Fruit fly (Drosophila melanogaster): ENCODE data around the gene hoe2.

The hoe2 gene

DNA sequence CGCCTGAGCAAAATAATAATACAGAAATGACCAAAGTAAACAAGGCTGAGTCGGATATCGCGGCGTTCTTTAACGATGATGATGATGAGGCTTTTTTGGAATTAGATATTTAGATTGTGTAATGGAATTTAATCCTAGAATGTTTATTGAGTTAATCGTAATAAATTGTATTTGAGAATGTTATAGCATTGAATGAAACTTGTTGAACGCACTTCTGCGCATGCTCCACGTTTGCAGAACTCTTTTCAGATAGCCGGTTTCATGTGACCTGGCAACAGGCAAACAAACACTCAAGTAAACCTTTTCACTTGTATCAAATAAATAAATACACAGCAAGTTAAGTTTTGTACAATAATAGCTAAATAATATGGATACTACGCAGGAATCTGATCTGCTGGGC lies 21.9 kb upstream of the hoe2 start, which contains the start of gene CG34124:
TSS of gene CG34124 (plus strand) at position 301 of the 400 bp plus-strand sequence.
- no peak for TF ChIP-seq psq (optimal IDR thresholded peaks at IDR 0.05)
- no peak for TF ChIP-seq EcR (GFP tag; optimal IDR thresholded peaks at IDR 0.05)
- no peak for TF ChIP-seq pan (optimal IDR thresholded peaks at IDR 0.05)
- TF ChIP-seq Dll (optimal IDR thresholded peaks at IDR 0.05): no peak
- no peak for TF ChIP-seq usp (GFP tag; optimal IDR thresholded peaks at IDR 0.05)
- no peak for TF ChIP-seq CG8478 (optimal IDR thresholded peaks at IDR 0.05)

DNA sequence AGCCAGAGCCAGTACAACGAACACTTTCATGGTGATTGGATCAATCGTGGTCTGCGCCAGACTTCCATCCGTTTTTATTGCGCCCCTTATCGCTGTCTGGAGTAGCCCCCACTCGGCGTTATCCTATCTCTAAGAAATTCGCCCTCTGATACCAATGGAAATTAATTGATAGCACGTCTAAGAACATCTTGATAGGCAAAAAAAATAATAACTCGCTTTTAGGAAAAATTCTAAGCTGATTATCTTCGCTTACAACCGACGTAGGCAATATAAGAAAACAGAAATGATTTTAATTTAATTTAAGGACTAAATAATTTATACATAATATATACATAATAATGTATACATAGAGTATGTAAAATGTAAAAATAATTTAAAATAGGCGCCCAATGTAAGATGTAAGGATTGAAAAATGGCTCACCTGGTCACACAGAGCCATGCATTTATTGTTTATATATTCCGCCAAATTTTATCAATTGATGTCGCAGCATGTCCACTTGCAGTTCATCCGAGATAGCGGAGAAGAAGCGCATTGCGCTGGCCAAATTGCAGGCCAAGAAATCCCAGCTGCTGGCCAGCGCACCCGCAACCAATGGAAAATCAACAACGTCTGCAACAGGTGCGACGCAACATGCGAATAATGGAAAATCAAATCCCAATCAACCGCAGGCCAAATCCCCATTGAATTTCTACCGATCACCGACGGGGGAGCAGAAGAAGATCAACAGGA lies 19.0 kb upstream of the hoe2 start, which contains the start of the genes Jon25Bi and Marcal1:
TSS of gene Jon25Bi (minus strand) at position 51 of the 730 bp plus-strand sequence.
TSS of gene Marcal1 (plus strand) at position 416 of the 730 bp plus-strand sequence.
- TF ChIP-seq pan (optimal IDR thresholded peaks at IDR 0.05) (no peak), EcR (GFP tag; optimal IDR thresholded peaks at IDR 0.05) (no peak), usp (GFP tag; optimal IDR thresholded peaks at IDR 0.05) (no peak), Dll (optimal IDR thresholded peaks at IDR 0.05) (no peak), psq (optimal IDR thresholded peaks at IDR 0.05) (no peak), CG8478 (optimal IDR thresholded peaks at IDR 0.05) (no peak)

DNA sequence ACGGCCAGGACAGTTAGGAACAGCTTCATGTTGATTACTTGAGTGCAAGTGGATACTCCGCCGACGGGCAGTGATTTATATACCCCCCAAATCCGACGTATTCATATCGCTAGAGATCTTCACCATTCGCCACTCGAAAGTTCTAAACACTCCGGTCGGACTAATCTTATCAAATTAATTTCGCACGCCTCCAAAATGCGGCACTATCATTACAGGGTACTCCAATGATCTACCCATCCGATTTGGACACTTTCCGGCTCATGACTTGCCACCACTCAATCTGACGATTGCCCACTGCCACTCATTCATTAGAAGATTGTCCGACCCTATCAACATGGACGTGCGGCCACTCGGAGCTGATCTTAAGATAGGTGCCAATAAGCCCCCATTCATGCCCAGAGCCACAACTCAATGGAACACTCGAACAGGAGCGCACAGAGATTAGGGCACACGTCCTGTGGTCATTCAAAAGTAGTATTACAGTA lies 16.9 kb upstream of the hoe2 start, which contains the start of gene Jon25Bii:
TSS of gene Jon25Bii (minus strand) at position 51 of the 485 bp plus-strand sequence.
- TF ChIP-seq usp (GFP tag; optimal IDR thresholded peaks at IDR 0.05): no peak
- TF ChIP-seq CG8478 (optimal IDR thresholded peaks at IDR 0.05): no peak
- TF ChIP-seq pan (optimal IDR thresholded peaks at IDR 0.05): no peak
- no peak for TF ChIP-seq Dll (optimal IDR thresholded peaks at IDR 0.05)
- TF ChIP-seq EcR (GFP tag; optimal IDR thresholded peaks at IDR 0.05): no peak

DNA sequence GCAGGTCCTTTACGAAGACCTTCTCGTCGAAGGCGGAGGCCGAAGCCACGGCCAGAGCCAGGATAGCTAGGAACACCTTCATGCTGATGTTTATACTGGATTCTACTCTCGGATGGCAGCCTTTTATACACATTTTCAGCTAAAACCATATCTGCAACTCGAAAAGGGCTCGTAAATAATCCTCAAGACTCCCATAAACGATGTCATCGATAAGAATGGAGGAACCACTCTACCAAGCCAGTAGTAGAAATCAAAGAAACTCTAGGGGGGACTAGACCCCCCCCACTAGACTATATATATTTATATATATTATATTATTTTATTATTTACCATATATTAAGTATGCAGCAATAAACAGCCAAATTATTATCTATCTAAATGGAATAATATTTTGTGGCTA lies 14.4 kb upstream of the hoe2 start, which contains the start of gene Jon25Biii:
TSS of gene Jon25Biii (minus strand) at position 101 of the 400 bp plus-strand sequence.
- TF ChIP-seq usp (GFP tag; optimal IDR thresholded peaks at IDR 0.05): no peak
- no peak for TF ChIP-seq pan (optimal IDR thresholded peaks at IDR 0.05)
- no peak for TF ChIP-seq CG8478 (optimal IDR thresholded peaks at IDR 0.05)
- TF ChIP-seq EcR (GFP tag; optimal IDR thresholded peaks at IDR 0.05): no peak
- TF ChIP-seq Dll (optimal IDR thresholded peaks at IDR 0.05): no peak
- no peak for TF ChIP-seq psq (optimal IDR thresholded peaks at IDR 0.05)

DNA sequence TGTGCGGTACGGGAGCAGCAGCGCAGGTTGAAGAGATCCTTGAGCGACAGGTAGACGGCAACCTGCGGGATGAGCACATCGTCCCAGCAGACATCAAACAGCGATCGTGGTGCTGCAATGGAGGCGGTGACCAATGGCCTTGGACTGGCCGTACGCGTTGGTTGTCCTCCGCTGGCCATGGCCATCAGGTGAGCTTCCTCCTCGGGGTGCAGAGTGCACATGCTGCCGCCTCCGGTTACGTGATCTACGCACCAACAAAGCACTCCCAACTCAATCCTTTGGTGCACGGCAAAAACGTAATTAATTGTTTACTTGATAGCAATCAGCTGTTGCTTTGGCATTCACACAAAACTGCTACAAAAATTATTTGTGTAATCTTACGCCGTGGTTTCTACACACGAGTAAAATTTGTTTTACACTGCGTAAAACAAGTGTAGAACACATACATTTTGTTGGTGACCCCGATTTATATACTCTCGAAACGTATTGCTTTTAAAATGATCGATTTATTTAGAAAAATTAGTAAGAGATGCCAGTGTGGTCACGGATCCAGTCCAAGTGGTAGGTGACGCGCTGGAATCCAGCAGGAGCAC lies 13.3 kb upstream of the hoe2 start, which contains the start of gene jet:
TSS of gene jet (minus strand) at position 332 of the 593 bp plus-strand sequence.
- TF ChIP-seq pan (optimal IDR thresholded peaks at IDR 0.05) (no peak), usp (GFP tag; optimal IDR thresholded peaks at IDR 0.05) (no peak), Dll (optimal IDR thresholded peaks at IDR 0.05) (no peak), EcR (GFP tag; optimal IDR thresholded peaks at IDR 0.05) (no peak)

DNA sequence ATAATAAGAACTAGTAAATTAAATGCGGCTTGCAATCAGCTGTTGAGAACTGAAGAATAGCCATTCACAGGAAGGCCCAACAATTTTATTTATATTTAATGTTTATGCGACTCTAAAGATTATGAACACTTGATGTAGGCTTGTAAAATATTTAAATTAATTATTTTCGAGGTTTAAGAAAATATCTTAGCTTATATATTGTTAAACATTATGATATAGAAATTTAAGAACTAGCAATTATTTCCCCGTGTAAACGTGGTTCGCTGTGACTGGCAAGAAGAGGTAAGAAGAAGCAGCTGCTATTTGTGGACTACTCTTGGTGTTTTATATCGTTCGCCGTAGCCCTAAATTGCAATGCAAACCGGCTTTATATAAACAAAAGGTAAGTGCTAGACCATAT lies 9.1 kb upstream of the hoe2 start, which contains the start of the genes mRpL24 and betaggt-I:
TSS of gene mRpL24 (minus strand) at position 62 of the 400 bp plus-strand sequence.
TSS of gene betaggt-I (plus strand) at position 280 of the 400 bp plus-strand sequence.
- no peak for TF ChIP-seq psq (optimal IDR thresholded peaks at IDR 0.05)
- TF ChIP-seq pan (optimal IDR thresholded peaks at IDR 0.05): no peak
- no peak for TF ChIP-seq Dll (optimal IDR thresholded peaks at IDR 0.05)
- no peak for TF ChIP-seq usp (GFP tag; optimal IDR thresholded peaks at IDR 0.05)
- TF ChIP-seq EcR (GFP tag; optimal IDR thresholded peaks at IDR 0.05): no peak
- no peak for TF ChIP-seq CG8478 (optimal IDR thresholded peaks at IDR 0.05)

DNA sequence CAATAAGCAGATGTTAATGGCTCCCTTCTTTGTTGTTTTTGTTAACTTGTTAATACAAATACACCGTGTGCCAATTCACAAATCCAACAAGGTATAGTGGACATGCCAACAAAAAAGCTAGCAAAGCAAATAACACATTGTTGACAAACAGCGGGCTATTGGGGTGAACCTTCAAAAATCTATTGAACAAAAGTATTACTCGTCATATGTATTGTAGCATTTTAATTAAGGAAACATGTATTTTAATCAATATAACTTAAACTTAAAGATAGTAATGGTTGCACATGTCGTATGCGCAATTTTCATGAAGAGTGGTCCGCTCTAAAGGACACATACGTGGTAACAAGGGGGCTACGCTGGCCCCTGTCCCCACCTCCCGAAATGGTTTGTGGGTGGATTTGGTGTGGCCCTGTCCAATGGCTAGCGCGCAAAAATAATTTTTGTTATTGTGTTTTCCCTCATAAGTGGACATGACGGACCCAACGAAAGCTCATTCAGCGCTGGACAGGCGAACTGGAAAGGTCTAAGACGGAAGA lies 6.1 kb upstream of the hoe2 start, which contains the start of gene synr:
TSS of gene synr (plus strand) at position 486 of the 536 bp plus-strand sequence.
- TF ChIP-seq psq (optimal IDR thresholded peaks at IDR 0.05) (no peak), pan (optimal IDR thresholded peaks at IDR 0.05) (no peak), EcR (GFP tag; optimal IDR thresholded peaks at IDR 0.05) (no peak), CG8478 (optimal IDR thresholded peaks at IDR 0.05) (no peak)

DNA sequence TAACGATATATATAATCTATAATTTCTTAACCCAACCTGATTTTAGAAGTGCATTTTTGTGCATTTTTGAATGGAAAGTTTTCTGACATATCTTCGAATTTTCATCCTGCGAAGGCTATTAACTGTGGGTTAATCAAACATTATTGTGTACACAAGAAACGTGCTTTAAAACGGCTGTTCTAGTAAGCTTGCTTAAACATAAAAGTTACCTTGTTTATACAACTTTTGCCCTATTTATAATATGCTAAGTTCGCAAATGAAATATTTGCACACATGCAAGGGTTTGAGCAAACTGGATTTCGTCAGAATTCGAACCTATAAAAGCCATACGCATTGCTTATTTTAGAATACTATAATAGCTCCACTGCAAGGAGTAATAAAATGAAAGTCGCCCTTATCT lies 810 bp upstream of the hoe2 start, which contains the start of gene Sgs1:
TSS of gene Sgs1 (plus strand) at position 350 of the 400 bp plus-strand sequence.
- TF ChIP-seq pan (optimal IDR thresholded peaks at IDR 0.05): no peak
- TF ChIP-seq CG8478 (optimal IDR thresholded peaks at IDR 0.05): no peak
- TF ChIP-seq Dll (optimal IDR thresholded peaks at IDR 0.05): no peak
- TF ChIP-seq EcR (GFP tag; optimal IDR thresholded peaks at IDR 0.05): no peak
- TF ChIP-seq usp (GFP tag; optimal IDR thresholded peaks at IDR 0.05): no peak
- TF ChIP-seq psq (optimal IDR thresholded peaks at IDR 0.05): no peak

DNA sequence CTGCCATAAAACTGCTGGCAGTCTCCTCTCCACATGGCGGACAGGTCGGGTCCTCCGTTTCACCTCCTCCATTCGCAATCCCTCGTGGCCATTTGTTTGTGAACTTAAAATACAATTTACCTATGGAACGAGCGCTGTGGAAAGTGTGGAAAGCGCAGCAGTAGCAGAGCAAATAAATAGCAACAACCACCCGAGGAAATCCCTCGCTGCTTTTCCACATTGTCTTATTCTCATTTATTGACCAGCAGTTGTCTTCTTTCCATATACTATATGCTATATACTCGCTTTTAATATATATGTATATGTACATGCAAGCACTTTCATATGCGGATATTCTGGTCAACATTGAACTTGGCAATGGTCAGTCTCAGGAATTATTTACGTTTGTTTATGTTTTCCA lies 4.0 kb downstream of the hoe2 start, which contains the start of gene hoe1:
TSS of gene hoe1 (minus strand) at position 101 of the 400 bp plus-strand sequence.
- no peak for TF ChIP-seq psq (optimal IDR thresholded peaks at IDR 0.05)
- TF ChIP-seq EcR (GFP tag; optimal IDR thresholded peaks at IDR 0.05): no peak
- no peak for TF ChIP-seq Dll (optimal IDR thresholded peaks at IDR 0.05)

DNA sequence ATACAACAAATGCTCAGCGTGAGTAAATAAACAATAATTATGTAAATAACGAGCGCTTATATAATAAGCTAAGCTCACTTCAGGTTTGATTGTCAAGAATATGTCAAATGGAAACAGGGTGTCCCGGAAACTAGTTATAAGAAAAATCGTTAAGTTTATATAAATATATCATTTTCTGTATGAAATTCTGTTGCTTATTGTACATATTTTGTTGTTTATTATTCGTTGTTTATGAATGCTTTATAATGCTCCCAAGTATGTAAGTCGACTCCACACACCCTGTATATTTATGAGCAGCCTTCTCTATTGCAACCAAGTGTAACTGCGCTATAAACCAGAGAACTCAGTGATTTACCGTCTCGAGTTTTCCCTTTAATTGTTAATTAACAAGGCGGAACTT lies 5.7 kb downstream of the hoe2 start:
- TF ChIP-seq pan (optimal IDR thresholded peaks at IDR 0.05): no peak
- TF ChIP-seq CG8478 (optimal IDR thresholded peaks at IDR 0.05): no peak
- no peak for TF ChIP-seq psq (optimal IDR thresholded peaks at IDR 0.05)
- no peak for TF ChIP-seq usp (GFP tag; optimal IDR thresholded peaks at IDR 0.05)
- TF ChIP-seq Dll (optimal IDR thresholded peaks at IDR 0.05): no peak
- TF ChIP-seq EcR (GFP tag; optimal IDR thresholded peaks at IDR 0.05): no peak

DNA sequence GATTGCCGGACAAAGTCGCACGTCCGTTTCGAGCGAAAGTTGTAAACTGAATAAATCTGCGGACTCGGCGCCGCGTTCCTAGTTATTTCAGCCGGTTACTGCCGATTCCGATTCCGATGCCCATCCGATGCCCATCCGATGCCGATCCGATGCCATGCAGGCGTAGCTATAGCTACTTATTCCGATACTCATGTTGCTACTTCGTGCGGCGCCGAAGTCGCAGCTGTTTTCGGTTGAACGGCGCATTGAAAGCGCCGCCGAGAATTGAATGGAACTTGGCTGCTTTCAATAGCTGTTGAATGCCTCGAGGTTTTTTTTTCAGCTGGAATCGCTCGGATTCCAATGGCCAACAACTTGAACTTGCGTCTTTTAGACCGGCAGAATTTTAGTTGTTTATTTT lies 7.9 kb downstream of the hoe2 start:
- TF ChIP-seq usp (GFP tag; optimal IDR thresholded peaks at IDR 0.05) (no peak), CG8478 (optimal IDR thresholded peaks at IDR 0.05) (no peak), psq (optimal IDR thresholded peaks at IDR 0.05) (no peak), EcR (GFP tag; optimal IDR thresholded peaks at IDR 0.05) (no peak), Dll (optimal IDR thresholded peaks at IDR 0.05) (no peak), pan (optimal IDR thresholded peaks at IDR 0.05) (no peak)
